Worm (Caenorhabditis elegans) whole organism, young adult: ENCODE data around the gene Y54G11A.2.
A peak's percentile ranks its signal among the peaks of the same experiment; 100 is the strongest.

ENCODE experiments used
- C06A6.2 ChIP-seq: fragments of 200-800 bp; sonication (Bioruptor generic); conservative IDR thresholded peaks from 2 replicates; pipeline ENCODE4 v1.3.6; 2022; ENCODE audit warnings: missing genetic modification characterization, missing compliant biosample characterization
- D2030.7 ChIP-seq: fragments of 200-800 bp; sonication (Bioruptor generic); IDR thresholded peaks from 2 replicates; pipeline ENCODE4 v1.3.6; 2022; ENCODE audit warnings: missing genetic modification reagents, missing genetic modification characterization, missing compliant biosample characterization
- F10E7.11 ChIP-seq: sonication (generic microtip); optimal IDR thresholded peaks from 2 replicates; lab custom pipeline; 2017; ENCODE audit warnings: mild to moderate bottlenecking, missing genetic modification characterization, moderate library complexity, missing compliant biosample characterization
- F22D6.2 ChIP-seq: sonication (generic microtip); optimal IDR thresholded peaks from 2 replicates; lab custom pipeline; 2016; ENCODE audit warnings: mild to moderate bottlenecking, missing genetic modification characterization, missing compliant biosample characterization
- F23B12.7 ChIP-seq: sonication (generic microtip); optimal IDR thresholded peaks from 2 replicates; lab custom pipeline; 2017; ENCODE audit warnings: missing genetic modification characterization, mild to moderate bottlenecking, missing compliant biosample characterization, antibody characterized with exemption, moderate library complexity; ENCODE audit not compliant: insufficient read depth
- F33H1.4 ChIP-seq: fragments of 200-800 bp; sonication (Bioruptor generic); IDR thresholded peaks from 2 replicates; pipeline ENCODE4 v1.3.6; 2022; ENCODE audit warnings: missing genetic modification reagents, missing genetic modification characterization, missing compliant biosample characterization
- F37B4.10 ChIP-seq: fragments of 200-800 bp; sonication (Bioruptor generic); IDR thresholded peaks from 2 replicates; pipeline ENCODE4 v1.3.6; 2022; ENCODE audit warnings: missing genetic modification characterization, missing compliant biosample characterization
- F39B2.1 ChIP-seq: fragments of 200-800 bp; sonication (Bioruptor generic); IDR thresholded peaks from 2 replicates; pipeline ENCODE4 v1.3.6; 2022; ENCODE audit warnings: missing genetic modification reagents, missing genetic modification characterization, missing compliant biosample characterization
- F49E8.2 ChIP-seq: sonication (generic microtip); optimal IDR thresholded peaks from 3 replicates; lab custom pipeline; 2017; ENCODE audit warnings: missing genetic modification characterization, mild to moderate bottlenecking, missing compliant biosample characterization, antibody characterized with exemption, moderate library complexity; ENCODE audit not compliant: insufficient read depth
- F52B5.7 ChIP-seq: sonication (generic microtip); optimal IDR thresholded peaks from 2 replicates; lab custom pipeline; 2016; ENCODE audit warnings: mild to moderate bottlenecking, missing genetic modification characterization, missing compliant biosample characterization
- F55B11.4 ChIP-seq: sonication (generic microtip); optimal IDR thresholded peaks from 2 replicates; lab custom pipeline; 2016; ENCODE audit warnings: missing compliant biosample characterization, missing genetic modification characterization, borderline replicate concordance; ENCODE audit not compliant: insufficient read depth
- K11D2.4 ChIP-seq: fragments of 200-800 bp; sonication (Bioruptor generic); IDR thresholded peaks from 2 replicates; pipeline ENCODE4 v1.3.6; 2022; ENCODE audit warnings: missing genetic modification reagents, missing genetic modification characterization, missing compliant biosample characterization
- Y53F4B.3 ChIP-seq: fragments of 200-800 bp; sonication (Bioruptor generic); IDR thresholded peaks from 2 replicates; pipeline ENCODE4 v1.3.6; 2022; ENCODE audit warnings: missing genetic modification reagents, missing genetic modification characterization, missing compliant biosample characterization
- Y67H2A.10 ChIP-seq: fragments of 200-800 bp; sonication (Bioruptor generic); conservative IDR thresholded peaks from 2 replicates; pipeline ENCODE4 v1.3.6; 2022; ENCODE audit warnings: missing genetic modification reagents, missing genetic modification characterization, missing compliant biosample characterization
- aptf-3 ChIP-seq: fragments of 200-800 bp; sonication (Bioruptor generic); IDR thresholded peaks from 2 replicates; pipeline ENCODE4 v1.3.6; 2022; ENCODE audit warnings: missing genetic modification characterization, missing compliant biosample characterization
- attf-5 ChIP-seq: fragments of 200-800 bp; sonication (Bioruptor generic); optimal IDR thresholded peaks from 2 replicates; lab custom pipeline; 2018; ENCODE audit warnings: mild to moderate bottlenecking, missing genetic modification characterization, missing compliant biosample characterization
- cebp-1 ChIP-seq, 2 experiments: fragments of 200-800 bp in 1 of 2; sonication (Bioruptor generic) in 1 of 2; sonication (generic microtip) in 1 of 2; IDR thresholded peaks in 1 of 2; optimal IDR thresholded peaks in 1 of 2; 2 replicates each; pipeline versions ENCODE4 v1.3.6 to Lab custom; 2017 to 2022; ENCODE audit warnings: missing compliant biosample characterization in 2 of 2, missing genetic modification characterization in 2 of 2, mild to moderate bottlenecking in 1 of 2, missing genetic modification reagents in 1 of 2, moderate library complexity in 1 of 2
- cebp-2 ChIP-seq: fragments of 200-800 bp; sonication (Bioruptor generic); IDR thresholded peaks from 2 replicates; pipeline ENCODE4 v1.3.6; 2022; ENCODE audit warnings: missing genetic modification characterization, missing compliant biosample characterization
- ceh-27 ChIP-seq: fragments of 200-800 bp; sonication (Bioruptor generic); optimal IDR thresholded peaks from 2 replicates; lab custom pipeline; 2018; ENCODE audit warnings: mild to moderate bottlenecking, missing genetic modification characterization, moderate library complexity, missing compliant biosample characterization
- ceh-40 ChIP-seq: fragments of 200-800 bp; sonication (Bioruptor generic); IDR thresholded peaks from 2 replicates; pipeline ENCODE4 v1.3.6; 2022; ENCODE audit warnings: missing genetic modification characterization, missing compliant biosample characterization
- dpff-1 ChIP-seq: sonication (generic microtip); optimal IDR thresholded peaks from 2 replicates; lab custom pipeline; 2017; ENCODE audit warnings: mild to moderate bottlenecking, missing genetic modification characterization, missing compliant biosample characterization
- efl-1 ChIP-seq: fragments of 150-350 bp; optimal IDR thresholded peaks from 2 replicates; lab custom pipeline; 2014; ENCODE audit warnings: missing biosample characterization, missing genetic modification reagents, missing genetic modification characterization
- egl-18 ChIP-seq: fragments of 200-800 bp; sonication (Bioruptor generic); IDR thresholded peaks from 2 replicates; pipeline ENCODE4 v1.3.6; 2022; ENCODE audit warnings: missing genetic modification reagents, missing genetic modification characterization, missing compliant biosample characterization
- egl-44 ChIP-seq: fragments of 200-800 bp; sonication (Bioruptor generic); IDR thresholded peaks from 2 replicates; pipeline ENCODE4 v1.3.6; 2022; ENCODE audit warnings: missing genetic modification reagents, missing genetic modification characterization, missing compliant biosample characterization
- gei-17 ChIP-seq: fragments of 200-800 bp; sonication (Bioruptor generic); optimal IDR thresholded peaks from 2 replicates; lab custom pipeline; 2018; ENCODE audit warnings: mild to moderate bottlenecking, missing genetic modification characterization, missing compliant biosample characterization
- hlh-12 ChIP-seq: sonication (generic microtip); optimal IDR thresholded peaks from 2 replicates; lab custom pipeline; 2016; ENCODE audit warnings: missing genetic modification characterization, missing compliant biosample characterization
- hmg-1.2 ChIP-seq: fragments of 200-800 bp; sonication (Bioruptor generic); IDR thresholded peaks from 2 replicates; pipeline ENCODE4 v1.3.6; 2022; ENCODE audit warnings: missing genetic modification reagents, missing genetic modification characterization, missing compliant biosample characterization
- madf-10 ChIP-seq: sonication (generic microtip); optimal IDR thresholded peaks from 2 replicates; lab custom pipeline; 2016; ENCODE audit warnings: mild to moderate bottlenecking, missing genetic modification characterization, missing compliant biosample characterization
- madf-6 ChIP-seq: fragments of 200-800 bp; sonication (Bioruptor generic); IDR thresholded peaks from 2 replicates; pipeline ENCODE4 v1.3.6; 2022; ENCODE audit warnings: missing genetic modification reagents, missing genetic modification characterization, missing compliant biosample characterization
- madf-8 ChIP-seq: fragments of 200-800 bp; sonication (Bioruptor generic); conservative IDR thresholded peaks from 2 replicates; pipeline ENCODE4 v1.3.6; 2022; ENCODE audit warnings: missing genetic modification reagents, missing genetic modification characterization, missing compliant biosample characterization
- mcd-1 ChIP-seq: fragments of 200-800 bp; sonication (Bioruptor generic); IDR thresholded peaks from 2 replicates; pipeline ENCODE4 v1.3.6; 2022; ENCODE audit warnings: missing genetic modification reagents, missing genetic modification characterization, missing compliant biosample characterization
- nfya-1 ChIP-seq: sonication (generic microtip); optimal IDR thresholded peaks from 2 replicates; lab custom pipeline; 2017; ENCODE audit warnings: antibody characterized with exemption, missing compliant biosample characterization, missing genetic modification characterization, borderline replicate concordance; ENCODE audit not compliant: insufficient read depth
- nfyb-1 ChIP-seq: fragments of 200-800 bp; sonication (Bioruptor generic); IDR thresholded peaks from 2 replicates; pipeline ENCODE4 v1.3.6; 2022; ENCODE audit warnings: missing genetic modification reagents, missing genetic modification characterization, missing compliant biosample characterization
- nhr-27 ChIP-seq: fragments of 200-800 bp; sonication (Bioruptor generic); optimal IDR thresholded peaks from 2 replicates; lab custom pipeline; 2018; ENCODE audit warnings: mild to moderate bottlenecking, missing genetic modification characterization, moderate library complexity, missing compliant biosample characterization
- nhr-80 ChIP-seq: sonication (generic microtip); optimal IDR thresholded peaks from 2 replicates; lab custom pipeline; 2016; ENCODE audit warnings: missing genetic modification characterization, missing compliant biosample characterization
- nhr-90 ChIP-seq: sonication (generic microtip); optimal IDR thresholded peaks from 2 replicates; lab custom pipeline; 2016; ENCODE audit warnings: missing genotype, mild to moderate bottlenecking, missing genetic modification characterization, missing compliant biosample characterization
- pha-4 ChIP-seq: fragments of 150-350 bp; sonication (generic microtip); optimal IDR thresholded peaks from 2 replicates; lab custom pipeline; 2014; ENCODE audit warnings: missing biosample characterization, missing genetic modification reagents, missing genetic modification characterization
- repo-1 ChIP-seq: sonication (generic microtip); optimal IDR thresholded peaks from 2 replicates; lab custom pipeline; 2017; ENCODE audit warnings: mild to moderate bottlenecking, missing genetic modification characterization, missing compliant biosample characterization
- snpc-1.3 ChIP-seq: sonication (generic microtip); optimal IDR thresholded peaks from 2 replicates; lab custom pipeline; 2017; ENCODE audit warnings: missing genetic modification characterization, mild to moderate bottlenecking, missing compliant biosample characterization, antibody characterized with exemption, moderate library complexity, missing genotype, missing genetic modification reagents; ENCODE audit not compliant: insufficient read depth
- sptf-2 ChIP-seq: fragments of 200-800 bp; sonication (Bioruptor generic); optimal IDR thresholded peaks from 2 replicates; lab custom pipeline; 2018; ENCODE audit warnings: mild to moderate bottlenecking, missing genetic modification characterization, missing compliant biosample characterization
- tbp1 ChIP-seq: fragments of 200-800 bp; sonication (Bioruptor generic); optimal IDR thresholded peaks from 2 replicates; lab custom pipeline; 2018; ENCODE audit warnings: mild to moderate bottlenecking, missing genetic modification characterization, missing compliant biosample characterization
- tbx-9 ChIP-seq: sonication (generic microtip); optimal IDR thresholded peaks from 2 replicates; lab custom pipeline; 2016; ENCODE audit warnings: borderline replicate concordance, missing genetic modification characterization, inconsistent platforms, missing compliant biosample characterization
- unc-130 ChIP-seq: sonication (generic microtip); optimal IDR thresholded peaks from 2 replicates; lab custom pipeline; 2016; ENCODE audit warnings: missing genetic modification reagents, missing genetic modification characterization, missing compliant biosample characterization
- xnd-1 ChIP-seq: sonication (generic microtip); optimal IDR thresholded peaks from 2 replicates; lab custom pipeline; 2016; ENCODE audit warnings: missing genotype, missing genetic modification reagents, missing genetic modification characterization, missing compliant biosample characterization
- ztf-25 ChIP-seq: fragments of 200-800 bp; sonication (Bioruptor generic); IDR thresholded peaks from 2 replicates; pipeline ENCODE4 v1.3.6; 2022; ENCODE audit warnings: missing genetic modification reagents, missing genetic modification characterization, missing compliant biosample characterization
- ztf-26 ChIP-seq: sonication (generic microtip); optimal IDR thresholded peaks from 2 replicates; lab custom pipeline; 2017; ENCODE audit warnings: missing genetic modification characterization, missing compliant biosample characterization
- ztf-6 ChIP-seq: fragments of 200-800 bp; sonication (Bioruptor generic); IDR thresholded peaks from 2 replicates; pipeline ENCODE4 v1.3.6; 2022; ENCODE audit warnings: missing genetic modification reagents, missing genetic modification characterization, missing compliant biosample characterization

The Y54G11A.2 gene

DNA sequence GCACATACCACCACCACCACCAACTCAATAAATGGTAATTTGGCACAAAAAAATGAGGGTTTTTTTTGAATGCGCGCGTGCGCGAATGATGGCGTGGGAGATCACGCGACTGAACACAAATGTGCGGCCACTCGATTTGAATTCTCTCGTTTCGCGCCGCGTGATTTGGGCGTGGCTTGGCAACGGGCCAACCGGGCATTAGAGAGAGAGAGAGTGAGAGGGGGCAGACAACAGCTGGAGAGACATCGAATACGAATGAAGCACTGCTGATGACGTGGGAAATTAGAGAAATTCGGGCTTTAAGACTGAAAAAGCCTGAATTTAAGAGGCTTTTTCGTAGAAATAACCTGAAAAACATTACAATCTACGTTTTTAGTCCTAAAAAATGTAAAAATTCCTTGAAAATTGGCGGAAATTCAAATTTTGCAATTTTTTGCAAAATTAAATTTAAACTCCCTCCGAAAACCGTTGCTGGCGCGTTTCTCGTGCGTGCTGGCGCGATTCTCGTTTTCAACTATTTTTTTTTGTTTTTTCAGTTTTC, 687 bp upstream of the Y54G11A.2 start (continued):
- TF ChIP-seq F52B5.7 (tag; lab: Kevin White, UChicago), result peak; percentile 96
- 0 out of 2 replicates have a peak, but pooled peaks have one; percentile 44 for TF ChIP-seq cebp-2 (GFP tag; lab: Robert Waterston, UW)
- TF ChIP-seq ztf-25 (GFP tag; lab: Robert Waterston, UW), result 0 out of 2 replicates have a peak, but pooled peaks have one; percentile 63
- TF ChIP-seq F37B4.10, result peak; percentile 66; the same call in 1 of the 2 replicates
- peak; percentile 52; the same call in 1 of the 2 replicates for TF ChIP-seq ceh-40 (GFP tag; lab: Robert Waterston, UW)
- TF ChIP-seq unc-130, result peak; percentile 79
- TF ChIP-seq egl-44 (GFP tag; lab: Robert Waterston, UW), result peak; percentile 95
- TF ChIP-seq D2030.7 (GFP tag; lab: Robert Waterston, UW), result peak; percentile 77
- peak; percentile 71 for TF ChIP-seq gei-17 (GFP tag; lab: Kevin White, UChicago)
- peak; percentile 78 for TF ChIP-seq xnd-1
- peak; percentile 87 for TF ChIP-seq madf-8 (GFP tag; lab: Robert Waterston, UW)
- no peak for TF ChIP-seq F55B11.4 (tag; lab: Kevin White, UChicago)
- TF ChIP-seq nhr-80 (tag; lab: Kevin White, UChicago), result peak; percentile 87
- TF ChIP-seq mcd-1, result peak; percentile 88
- peak; percentile 88 for TF ChIP-seq ceh-27
- no peak for TF ChIP-seq F23B12.7
- TF ChIP-seq madf-10 (tag; lab: Kevin White, UChicago), result peak; percentile 87
- peak; percentile 95 for TF ChIP-seq ztf-26 (tag; lab: Kevin White, UChicago)
- TF ChIP-seq hlh-12 (tag; lab: Kevin White, UChicago), result no peak
- peak; percentile 65 for TF ChIP-seq nhr-27
- peak; percentile 76 for TF ChIP-seq efl-1 (GFP tag; lab: Kevin White, UChicago)
- peak; percentile 97 for TF ChIP-seq repo-1 (tag; lab: Kevin White, UChicago)
- TF ChIP-seq F49E8.2 (tag; lab: Kevin White, UChicago), result peak; percentile 35
- TF ChIP-seq F10E7.11 (tag; lab: Kevin White, UChicago), result peak; percentile 88
- TF ChIP-seq Y67H2A.10 (GFP tag; lab: Robert Waterston, UW), result peak; percentile 82
- TF ChIP-seq C06A6.2, result peak; percentile 91
- peak; percentile 89 for TF ChIP-seq F22D6.2 (tag; lab: Kevin White, UChicago)
- peak; percentile 70; the same call in 1 of the 2 replicates for TF ChIP-seq egl-18 (GFP tag; lab: Robert Waterston, UW)
- peak; percentile 90 for TF ChIP-seq madf-6
- peak; percentile 96 for TF ChIP-seq attf-5
- peak; percentile 69 for TF ChIP-seq dpff-1 (tag; lab: Kevin White, UChicago)
- TF ChIP-seq snpc-1.3 (tag; lab: Kevin White, UChicago), result no peak
- no peak for TF ChIP-seq sptf-2 (GFP tag; lab: Kevin White, UChicago)
- TF ChIP-seq aptf-3, result no peak
- peak; percentile 90 for TF ChIP-seq nhr-90 (tag; lab: Kevin White, UChicago)
- peak; percentile 96 for TF ChIP-seq nfyb-1 (GFP tag; lab: Robert Waterston, UW)
- TF ChIP-seq tbp1 (GFP tag; lab: Kevin White, UChicago), result peak; percentile 66
- peak; percentile 77 for TF ChIP-seq hmg-1.2 (GFP tag; lab: Robert Waterston, UW)
- peak; percentile 79 for TF ChIP-seq F39B2.1 (GFP tag; lab: Robert Waterston, UW)
- no peak for TF ChIP-seq tbx-9 (tag; lab: Kevin White, UChicago)
- TF ChIP-seq ztf-6 (GFP tag; lab: Robert Waterston, UW), result peak; percentile 10; the same call in 1 of the 2 replicates
- TF ChIP-seq nfya-1 (tag; lab: Kevin White, UChicago), result no peak
- TF ChIP-seq K11D2.4, result peak; percentile 93
- TF ChIP-seq Y53F4B.3, result no peak
- peak; percentile 61 for TF ChIP-seq cebp-1 (GFP tag; IDR thresholded peaks at IDR 0.05; lab: Robert Waterston, UW)
- peak; percentile 94 for TF ChIP-seq cebp-1 (tag; optimal IDR thresholded peaks at IDR 0.05; lab: Kevin White, UChicago)
- no peak for TF ChIP-seq pha-4
- peak; percentile 57 for TF ChIP-seq F33H1.4 (GFP tag; lab: Robert Waterston, UW)
